Worm (Caenorhabditis elegans) whole organism, L4 larva: ENCODE data around the gene kcnl-4.

ENCODE experiments used
- F26F4.8 ChIP-seq: fragments of 200-800 bp; sonication (Bioruptor generic); conservative IDR thresholded peaks from 2 replicates; pipeline ENCODE4 v1.3.6; 2022; ENCODE audit warnings: missing genetic modification characterization, missing compliant biosample characterization
- F37D6.2 ChIP-seq: sonication (generic microtip); optimal IDR thresholded peaks from 2 replicates; lab custom pipeline; 2016; ENCODE audit warnings: mild to moderate bottlenecking, missing genetic modification characterization, missing compliant biosample characterization
- F44E2.7 ChIP-seq: fragments of 200-800 bp; sonication (Bioruptor generic); IDR thresholded peaks from 2 replicates; pipeline ENCODE4 v2.1.2; 2022; ENCODE audit warnings: missing genetic modification characterization, missing compliant biosample characterization
- R02D3.7 ChIP-seq: fragments of 150-350 bp; sonication (generic microtip); optimal IDR thresholded peaks from 3 replicates; lab custom pipeline; 2014; ENCODE audit warnings: missing biosample characterization, missing genetic modification characterization
- T26A8.4 ChIP-seq: fragments of 200-800 bp; sonication (Bioruptor generic); IDR thresholded peaks from 2 replicates; pipeline ENCODE4 v1.3.6; 2022; ENCODE audit warnings: missing genetic modification characterization, missing compliant biosample characterization
- Y5F2A.4 ChIP-seq: fragments of 200-800 bp; sonication (Bioruptor generic); optimal IDR thresholded peaks from 2 replicates; lab custom pipeline; 2018; ENCODE audit warnings: mild to moderate bottlenecking, missing genetic modification characterization, missing compliant biosample characterization
- Y75B8A.6 ChIP-seq: fragments of 200-800 bp; sonication (Bioruptor generic); IDR thresholded peaks from 2 replicates; pipeline ENCODE4 v1.3.6; 2022; ENCODE audit warnings: missing genetic modification reagents, missing genetic modification characterization, missing compliant biosample characterization
- ZK546.5 ChIP-seq, 2 experiments: sonication (generic microtip); optimal IDR thresholded peaks; 2 replicates each; lab custom pipeline; 2017; ENCODE audit warnings: missing biosample characterization in 2 of 2, missing genetic modification characterization in 2 of 2
- arid-1 ChIP-seq: fragments of 200-800 bp; sonication (Bioruptor generic); conservative IDR thresholded peaks from 2 replicates; pipeline ENCODE4 v1.3.6; 2022; ENCODE audit warnings: missing genetic modification reagents, missing genetic modification characterization, missing compliant biosample characterization
- ceh-28 ChIP-seq: fragments of 150-350 bp; optimal IDR thresholded peaks from 2 replicates; lab custom pipeline; 2014; ENCODE audit warnings: missing biosample characterization, missing genetic modification reagents, missing genetic modification characterization
- ceh-62 ChIP-seq: sonication (generic microtip); optimal IDR thresholded peaks from 2 replicates; lab custom pipeline; 2017; ENCODE audit warnings: missing biosample characterization, missing genetic modification characterization
- ceh-82 ChIP-seq: sonication (generic microtip); optimal IDR thresholded peaks from 2 replicates; lab custom pipeline; 2017; ENCODE audit warnings: missing biosample characterization, missing genetic modification characterization
- cey-2 ChIP-seq: sonication (generic microtip); optimal IDR thresholded peaks from 3 replicates; lab custom pipeline; 2017; ENCODE audit warnings: missing genetic modification characterization, mild to moderate bottlenecking, missing compliant biosample characterization, antibody characterized with exemption, borderline replicate concordance; ENCODE audit not compliant: insufficient read depth
- daf-12 ChIP-seq: fragments of 150-350 bp; optimal IDR thresholded peaks from 2 replicates; lab custom pipeline; 2014; ENCODE audit warnings: missing biosample characterization, missing genetic modification reagents, missing genetic modification characterization
- daf-8 ChIP-seq: fragments of 200-800 bp; sonication (Bioruptor generic); IDR thresholded peaks from 2 replicates; pipeline ENCODE4 v1.3.6; 2022; ENCODE audit warnings: missing genetic modification characterization, missing compliant biosample characterization
- dmd-6 ChIP-seq: fragments of 200-800 bp; sonication (Bioruptor generic); IDR thresholded peaks from 2 replicates; pipeline ENCODE4 v1.3.6; 2022; ENCODE audit warnings: missing genetic modification reagents, missing genetic modification characterization, missing compliant biosample characterization
- dmd-8 ChIP-seq: fragments of 200-800 bp; sonication (Bioruptor generic); IDR thresholded peaks from 2 replicates; pipeline ENCODE4 v1.3.6; 2022; ENCODE audit warnings: missing genetic modification characterization, missing compliant biosample characterization
- dmd-9 ChIP-seq: fragments of 200-800 bp; sonication (Bioruptor generic); IDR thresholded peaks from 2 replicates; pipeline ENCODE4 v1.3.6; 2022; ENCODE audit warnings: missing genetic modification reagents, missing genetic modification characterization, missing compliant biosample characterization
- dve-1 ChIP-seq: sonication (generic microtip); optimal IDR thresholded peaks from 2 replicates; lab custom pipeline; 2017; ENCODE audit warnings: antibody characterized with exemption, mild to moderate bottlenecking, missing genetic modification characterization, missing compliant biosample characterization; ENCODE audit not compliant: insufficient read depth
- egl-27 ChIP-seq: sonication (generic microtip); optimal IDR thresholded peaks from 3 replicates; lab custom pipeline; 2017; ENCODE audit warnings: missing biosample characterization, missing genetic modification reagents, missing genetic modification characterization
- gei-8 ChIP-seq: fragments of 200-800 bp; sonication (Bioruptor generic); optimal IDR thresholded peaks from 2 replicates; lab custom pipeline; 2018; ENCODE audit warnings: mild to moderate bottlenecking, missing genetic modification characterization, missing compliant biosample characterization
- hif-1 ChIP-seq, 2 experiments: sonication (generic microtip); optimal IDR thresholded peaks; 2 replicates each; lab custom pipeline; 2016 to 2017; ENCODE audit warnings: missing compliant biosample characterization in 2 of 2, missing genetic modification characterization in 2 of 2, missing genetic modification reagents in 2 of 2, missing genotype in 2 of 2, mild to moderate bottlenecking in 1 of 2
- hlh-30 ChIP-seq: sonication (generic microtip); optimal IDR thresholded peaks from 2 replicates; lab custom pipeline; 2017; ENCODE audit warnings: antibody characterized with exemption, mild to moderate bottlenecking, missing genetic modification characterization, missing compliant biosample characterization; ENCODE audit not compliant: insufficient read depth
- hmg-1.1 ChIP-seq: fragments of 200-800 bp; sonication (Bioruptor generic); IDR thresholded peaks from 2 replicates; pipeline ENCODE4 v1.3.6; 2022; ENCODE audit warnings: missing genetic modification reagents, missing genetic modification characterization, missing compliant biosample characterization
- jun-1 ChIP-seq: fragments of 150-350 bp; optimal IDR thresholded peaks from 2 replicates; lab custom pipeline; 2014; ENCODE audit warnings: missing biosample characterization, missing genetic modification reagents, missing genetic modification characterization
- lim-7 ChIP-seq: fragments of 200-800 bp; sonication (Bioruptor generic); IDR thresholded peaks from 2 replicates; pipeline ENCODE4 v1.3.6; 2022; ENCODE audit warnings: missing genetic modification characterization, missing compliant biosample characterization
- lin-1 ChIP-seq: fragments of 200-800 bp; sonication (Bioruptor generic); IDR thresholded peaks from 2 replicates; pipeline ENCODE4 v1.3.6; 2022; ENCODE audit warnings: missing genetic modification reagents, missing genetic modification characterization, missing compliant biosample characterization
- lsy-2 ChIP-seq, 2 experiments: fragments of 150-350 bp in 1 of 2; sonication (generic microtip) in 1 of 2; optimal IDR thresholded peaks; 2 replicates each; lab custom pipeline; 2014 to 2017; ENCODE audit warnings: missing biosample characterization in 2 of 2, missing genetic modification characterization in 2 of 2
- mep-1 ChIP-seq: fragments of 150-350 bp; sonication (generic microtip); optimal IDR thresholded peaks from 3 replicates; lab custom pipeline; 2014; ENCODE audit warnings: missing biosample characterization, missing genetic modification characterization
- mes-2 ChIP-seq: sonication (generic microtip); optimal IDR thresholded peaks from 2 replicates; lab custom pipeline; 2016; ENCODE audit warnings: missing genotype, mild to moderate bottlenecking, missing genetic modification characterization, missing compliant biosample characterization; ENCODE audit not compliant: poor library complexity, severe bottlenecking
- mxl-2 ChIP-seq: fragments of 200-800 bp; sonication (Bioruptor generic); conservative IDR thresholded peaks from 2 replicates; pipeline ENCODE4 v1.3.6; 2022; ENCODE audit warnings: missing genetic modification reagents, missing genetic modification characterization, missing compliant biosample characterization
- mxl-3 ChIP-seq: fragments of 200-800 bp; sonication (Bioruptor generic); optimal IDR thresholded peaks from 2 replicates; lab custom pipeline; 2018; ENCODE audit warnings: mild to moderate bottlenecking, missing genetic modification characterization, missing compliant biosample characterization
- nhr-10 ChIP-seq: fragments of 150-350 bp; optimal IDR thresholded peaks from 2 replicates; lab custom pipeline; 2014; ENCODE audit warnings: missing biosample characterization, missing genetic modification characterization
- nhr-102 ChIP-seq: sonication (generic microtip); optimal IDR thresholded peaks from 2 replicates; lab custom pipeline; 2016; ENCODE audit warnings: mild to moderate bottlenecking, missing genetic modification characterization, moderate library complexity, missing compliant biosample characterization
- nhr-41 ChIP-seq: fragments of 200-800 bp; sonication (Bioruptor generic); IDR thresholded peaks from 2 replicates; pipeline ENCODE4 v1.3.6; 2022; ENCODE audit warnings: missing genetic modification reagents, missing genetic modification characterization, missing compliant biosample characterization
- nhr-48 ChIP-seq: sonication (generic microtip); optimal IDR thresholded peaks from 2 replicates; lab custom pipeline; 2016; ENCODE audit warnings: mild to moderate bottlenecking, missing genetic modification characterization, missing compliant biosample characterization
- nhr-76 ChIP-seq: fragments of 150-350 bp; optimal IDR thresholded peaks from 2 replicates; lab custom pipeline; 2014; ENCODE audit warnings: missing biosample characterization, missing genetic modification characterization
- nhr-77 ChIP-seq: fragments of 150-350 bp; optimal IDR thresholded peaks from 2 replicates; lab custom pipeline; 2014; ENCODE audit warnings: missing biosample characterization, missing genetic modification characterization
- php-3 ChIP-seq: fragments of 200-800 bp; sonication (Bioruptor generic); IDR thresholded peaks from 2 replicates; pipeline ENCODE4 v1.3.6; 2022; ENCODE audit warnings: missing genetic modification reagents, missing genetic modification characterization, missing compliant biosample characterization
- pqm-1 ChIP-seq: sonication (generic microtip); optimal IDR thresholded peaks from 2 replicates; lab custom pipeline; 2017; ENCODE audit warnings: missing biosample characterization, missing genetic modification characterization
- saeg-2 ChIP-seq: fragments of 200-800 bp; sonication (Bioruptor generic); IDR thresholded peaks from 2 replicates; pipeline ENCODE4 v1.3.6; 2022; ENCODE audit warnings: missing genetic modification reagents, missing genetic modification characterization, missing compliant biosample characterization
- sdz-12 ChIP-seq: fragments of 200-800 bp; sonication (Bioruptor generic); optimal IDR thresholded peaks from 2 replicates; lab custom pipeline; 2018; ENCODE audit warnings: mild to moderate bottlenecking, missing genetic modification characterization, missing compliant biosample characterization
- skn-1 ChIP-seq: fragments of 150-350 bp; optimal IDR thresholded peaks from 2 replicates; lab custom pipeline; 2014; ENCODE audit warnings: missing biosample characterization, missing genetic modification characterization
- tag-97 ChIP-seq: fragments of 200-800 bp; sonication (Bioruptor generic); IDR thresholded peaks from 2 replicates; pipeline ENCODE4 v1.3.6; 2022; ENCODE audit warnings: missing genetic modification characterization, missing compliant biosample characterization
- tra-1 ChIP-seq: fragments of 200-800 bp; sonication (Bioruptor generic); IDR thresholded peaks from 2 replicates; pipeline ENCODE4 v1.3.6; 2022; ENCODE audit warnings: missing genetic modification reagents, missing genetic modification characterization, missing compliant biosample characterization
- unc-130 ChIP-seq: sonication (generic microtip); optimal IDR thresholded peaks from 2 replicates; lab custom pipeline; 2016; ENCODE audit warnings: missing genetic modification reagents, missing genetic modification characterization, missing compliant biosample characterization
- unc-62 ChIP-seq, 3 experiments: fragments of 150-350 bp in 1 of 3; sonication (generic microtip); optimal IDR thresholded peaks in 2 of 3; peaks in 1 of 3; 1 replicate in 1 of 3; 2 replicates in 2 of 3; lab custom pipeline; 2014 to 2017; ENCODE audit warnings: missing biosample characterization in 3 of 3, missing genetic modification characterization in 3 of 3, missing genetic modification reagents in 3 of 3, missing genotype in 1 of 3
- zag-1 ChIP-seq: fragments of 150-350 bp; optimal IDR thresholded peaks from 2 replicates; lab custom pipeline; 2014; ENCODE audit warnings: missing biosample characterization, missing genetic modification characterization
- zfp-2 ChIP-seq: sonication (generic microtip); optimal IDR thresholded peaks from 2 replicates; lab custom pipeline; 2016; ENCODE audit warnings: mild to moderate bottlenecking, missing genetic modification characterization, missing compliant biosample characterization
- zfp-3 ChIP-seq: fragments of 200-800 bp; sonication (Bioruptor generic); conservative IDR thresholded peaks from 2 replicates; pipeline ENCODE4 v1.3.6; 2022; ENCODE audit warnings: missing genetic modification reagents, missing genetic modification characterization, missing compliant biosample characterization
- zip-2 ChIP-seq: fragments of 150-350 bp; optimal IDR thresholded peaks from 2 replicates; lab custom pipeline; 2014; ENCODE audit warnings: missing biosample characterization, missing genetic modification characterization

The kcnl-4 gene

DNA sequence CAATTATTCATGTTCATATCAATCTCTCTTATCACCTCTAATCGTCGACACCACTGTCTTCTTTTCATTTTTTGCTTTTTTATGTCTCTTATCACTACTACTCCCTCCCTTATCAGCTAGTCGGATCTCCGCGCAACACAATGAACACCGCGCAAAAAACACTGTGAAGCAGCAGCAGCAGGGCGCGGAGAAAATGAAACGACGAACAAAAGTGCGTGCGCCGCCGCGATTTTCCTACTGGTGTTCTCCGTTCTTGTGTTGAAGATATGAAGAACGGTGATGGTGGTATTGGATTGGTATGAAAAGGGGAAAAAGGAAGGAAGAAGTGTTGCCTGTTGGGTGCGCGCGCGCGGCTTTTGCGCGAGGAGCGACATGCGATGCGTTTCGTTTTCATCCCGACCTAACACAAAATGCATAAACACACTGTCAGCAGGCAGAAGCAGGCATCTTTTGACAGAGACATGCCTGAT, 25.1 kb upstream of the kcnl-4 start:
- no peak for TF ChIP-seq dmd-9
- TF ChIP-seq nhr-102 (tag; lab: Kevin White, UChicago), result peak; percentile 17
- no peak for TF ChIP-seq nhr-77
- no peak for TF ChIP-seq F26F4.8 (GFP tag; lab: Robert Waterston, UW)
- no peak for TF ChIP-seq ceh-82 (tag; lab: Kevin White, UChicago)
- no peak for TF ChIP-seq gei-8 (GFP tag; lab: Kevin White, UChicago)
- no peak for TF ChIP-seq nhr-41 (GFP tag; lab: Robert Waterston, UW)
- TF ChIP-seq dmd-6 (GFP tag; lab: Robert Waterston, UW), result peak; percentile 75
- TF ChIP-seq hmg-1.1, result no peak
- TF ChIP-seq php-3 (GFP tag; lab: Robert Waterston, UW), result no peak
- TF ChIP-seq egl-27 (tag; lab: Kevin White, UChicago), result no peak
- peak; percentile 34 for TF ChIP-seq mes-2 (tag; lab: Kevin White, UChicago)
- TF ChIP-seq ceh-28 (tag; lab: Kevin White, UChicago), result no peak
- TF ChIP-seq zip-2, result no peak
- TF ChIP-seq arid-1 (GFP tag; lab: Robert Waterston, UW), result no peak
- no peak for TF ChIP-seq zfp-3 (GFP tag; lab: Robert Waterston, UW)
- TF ChIP-seq lin-1 (GFP tag; lab: Robert Waterston, UW), result peak; percentile 28; the same call in 1 of the 2 replicates
- TF ChIP-seq nhr-48 (tag; lab: Kevin White, UChicago), result peak; percentile 78
- no peak for TF ChIP-seq ZK546.5 (tag; optimal IDR thresholded peaks at IDR 0.05; lab: Kevin White, UChicago)
- TF ChIP-seq jun-1 (tag; lab: Kevin White, UChicago), result no peak
- TF ChIP-seq hlh-30 (tag; lab: Kevin White, UChicago), result peak; percentile 76
- peak; percentile 62 for TF ChIP-seq cey-2 (tag; lab: Kevin White, UChicago)
- TF ChIP-seq dmd-8 (GFP tag; lab: Robert Waterston, UW), result no peak
- TF ChIP-seq ceh-62, result no peak
- TF ChIP-seq unc-62 (GFP tag; optimal IDR thresholded peaks at IDR 0.05 in 1 of 2; lab: Kevin White, UChicago), result peak in 1 of 2 experiments; percentile 66
- no peak for TF ChIP-seq unc-62 (tag; optimal IDR thresholded peaks at IDR 0.05; lab: Kevin White, UChicago)
- TF ChIP-seq R02D3.7 (tag; lab: Kevin White, UChicago), result no peak
- TF ChIP-seq tag-97, result no peak
- no peak for TF ChIP-seq Y5F2A.4 (GFP tag; lab: Kevin White, UChicago)
- TF ChIP-seq hif-1 (tag; optimal IDR thresholded peaks at IDR 0.05; lab: Kevin White, UChicago), result no peak
- no peak for TF ChIP-seq F44E2.7 (GFP tag; lab: Robert Waterston, UW)
- TF ChIP-seq pqm-1 (tag; lab: Kevin White, UChicago), result peak; percentile 77
- no peak for TF ChIP-seq T26A8.4 (GFP tag; lab: Robert Waterston, UW)
- TF ChIP-seq F37D6.2 (tag; lab: Kevin White, UChicago), result no peak
- peak; percentile 65 for TF ChIP-seq dve-1 (tag; lab: Kevin White, UChicago)
- no peak for TF ChIP-seq lim-7 (GFP tag; lab: Robert Waterston, UW)
- no peak for TF ChIP-seq saeg-2 (GFP tag; lab: Robert Waterston, UW)
- no peak for TF ChIP-seq Y75B8A.6
- no peak for TF ChIP-seq daf-8 (GFP tag; lab: Robert Waterston, UW)
- TF ChIP-seq unc-130 (GFP tag; lab: Kevin White, UChicago), result no peak
- TF ChIP-seq lsy-2 (tag; optimal IDR thresholded peaks at IDR 0.05; lab: Kevin White, UChicago), result no peak
- peak; percentile 72; the same call in 1 of the 2 replicates for TF ChIP-seq tra-1 (GFP tag; lab: Robert Waterston, UW)
- TF ChIP-seq mxl-2 (GFP tag; lab: Robert Waterston, UW), result no peak
- TF ChIP-seq zag-1, result no peak
- no peak for TF ChIP-seq nhr-76
- peak; percentile 2 for TF ChIP-seq mep-1
- no peak for TF ChIP-seq sdz-12 (GFP tag; lab: Kevin White, UChicago)
- no peak for TF ChIP-seq nhr-10 (tag; lab: Kevin White, UChicago)
- no peak for TF ChIP-seq daf-12 (tag; lab: Kevin White, UChicago)
- TF ChIP-seq mxl-3 (GFP tag; lab: Kevin White, UChicago), result peak; percentile 92
- TF ChIP-seq skn-1, result no peak
- TF ChIP-seq zfp-2 (tag; lab: Kevin White, UChicago), result no peak
